Fruit fly (Drosophila melanogaster) whole organism, embryonic: Measurements from ENCODE around the gene Hasp.

Source experiments
- Aef1 ChIP-seq: fragments of 200-800 bp; sonication (Bioruptor generic); IDR thresholded peaks from 3 replicates; pipeline ENCODE4 v1.3.6; 2022; ENCODE audit warnings: missing biosample characterization, missing genetic modification characterization
- Antp ChIP-seq: fragments of 200-800 bp; sonication (Bioruptor generic); optimal IDR thresholded peaks from 3 replicates; lab custom pipeline; 2016; ENCODE audit warnings: missing biosample characterization, missing genetic modification characterization
- CG10462 ChIP-seq: fragments of 200-800 bp; sonication (Bioruptor generic); optimal IDR thresholded peaks from 2 replicates; lab custom pipeline; 2016; ENCODE audit warnings: missing biosample characterization, missing genetic modification characterization
- CG10565 ChIP-seq: fragments of 200-800 bp; sonication (Bioruptor generic); optimal IDR thresholded peaks from 3 replicates; lab custom pipeline; 2016; ENCODE audit warnings: missing biosample characterization, mild to moderate bottlenecking, missing genetic modification characterization
- CG12219 ChIP-seq: fragments of 200-800 bp; sonication (Bioruptor generic); optimal IDR thresholded peaks from 3 replicates; lab custom pipeline; 2018; ENCODE audit warnings: missing biosample characterization, mild to moderate bottlenecking, missing genetic modification characterization
- CG14860 ChIP-seq: fragments of 200-800 bp; sonication (Bioruptor generic); IDR thresholded peaks from 3 replicates; pipeline ENCODE4 v1.3.6; 2022; ENCODE audit warnings: missing biosample characterization, missing genetic modification characterization; ENCODE audit not compliant: partially characterized antibody
- CG15269 ChIP-seq: fragments of 200-800 bp; sonication (Bioruptor generic); optimal IDR thresholded peaks from 2 replicates; lab custom pipeline; 2018; ENCODE audit warnings: missing biosample characterization, mild to moderate bottlenecking, missing genetic modification characterization, moderate library complexity
- CG1602 ChIP-seq: fragments of 200-800 bp; sonication (Bioruptor generic); optimal IDR thresholded peaks from 3 replicates; lab custom pipeline; 2016; ENCODE audit warnings: missing biosample characterization, missing genetic modification characterization
- CG16815 ChIP-seq: fragments of 200-800 bp; sonication (Bioruptor generic); optimal IDR thresholded peaks from 3 replicates; lab custom pipeline; 2017; ENCODE audit warnings: missing biosample characterization, mild to moderate bottlenecking, missing genetic modification characterization
- CG17612 ChIP-seq: fragments of 200-800 bp; sonication (Bioruptor generic); IDR thresholded peaks from 2 replicates; pipeline ENCODE4 v1.3.6; 2022; ENCODE audit warnings: missing biosample characterization, missing genetic modification characterization
- CG17829 ChIP-seq: fragments of 200-800 bp; optimal IDR thresholded peaks from 2 replicates; lab custom pipeline; 2019; ENCODE audit warnings: missing biosample characterization, mild to moderate bottlenecking, missing genetic modification characterization, moderate library complexity
- CG17912 ChIP-seq: fragments of 200-800 bp; sonication (Bioruptor generic); optimal IDR thresholded peaks from 2 replicates; lab custom pipeline; 2018; ENCODE audit warnings: missing biosample characterization, mild to moderate bottlenecking, missing genetic modification characterization
- CG30431 ChIP-seq: fragments of 200-800 bp; sonication (Bioruptor generic); optimal IDR thresholded peaks from 2 replicates; lab custom pipeline; 2017; ENCODE audit warnings: missing biosample characterization, missing genetic modification characterization
- CG3163 ChIP-seq: fragments of 200-800 bp; sonication (Bioruptor generic); optimal IDR thresholded peaks from 3 replicates; lab custom pipeline; 2016; ENCODE audit warnings: missing biosample characterization, missing genetic modification characterization
- CG4707 ChIP-seq: fragments of 200-800 bp; sonication (Bioruptor generic); optimal IDR thresholded peaks from 2 replicates; lab custom pipeline; 2018; ENCODE audit warnings: missing biosample characterization, mild to moderate bottlenecking, missing genetic modification characterization, moderate library complexity
- CG5180 ChIP-seq: fragments of 200-800 bp; sonication (Bioruptor generic); optimal IDR thresholded peaks from 3 replicates; lab custom pipeline; 2017; ENCODE audit warnings: missing biosample characterization, missing genetic modification characterization, mild to moderate bottlenecking, moderate library complexity, missing genetic modification reagents
- CG7556 ChIP-seq: fragments of 200-800 bp; sonication (Bioruptor generic); optimal IDR thresholded peaks from 2 replicates; lab custom pipeline; 2017; ENCODE audit warnings: missing biosample characterization, mild to moderate bottlenecking, missing genetic modification characterization
- CG8944 ChIP-seq: fragments of 200-800 bp; sonication (Bioruptor generic); optimal IDR thresholded peaks from 3 replicates; lab custom pipeline; 2016; ENCODE audit warnings: missing biosample characterization, missing genetic modification characterization
- D19A ChIP-seq: fragments of 200-800 bp; optimal IDR thresholded peaks from 3 replicates; lab custom pipeline; 2019; ENCODE audit warnings: missing biosample characterization, mild to moderate bottlenecking, missing genetic modification characterization, moderate library complexity
- Drgx ChIP-seq: fragments of 200-800 bp; sonication (Bioruptor generic); IDR thresholded peaks from 2 replicates; pipeline ENCODE4 v1.3.6; 2022; ENCODE audit warnings: missing biosample characterization, missing genetic modification characterization
- Fer1 ChIP-seq: fragments of 200-800 bp; sonication (Bioruptor generic); optimal IDR thresholded peaks from 2 replicates; lab custom pipeline; 2017; ENCODE audit warnings: missing biosample characterization, mild to moderate bottlenecking, missing genetic modification characterization
- Hmx ChIP-seq: fragments of 200-800 bp; sonication (Bioruptor generic); optimal IDR thresholded peaks from 2 replicates; lab custom pipeline; 2016; ENCODE audit warnings: missing biosample characterization, missing genetic modification characterization
- Hr51 ChIP-seq, 2 experiments: fragments of 200-800 bp; sonication (Bioruptor generic); optimal IDR thresholded peaks; 2 replicates in 1 of 2; 3 replicates in 1 of 2; lab custom pipeline; 2016 to 2018; ENCODE audit warnings: missing biosample characterization in 2 of 2, missing genetic modification characterization in 2 of 2, mild to moderate bottlenecking in 1 of 2, moderate library complexity in 1 of 2
- Lhr ChIP-seq: fragments of 200-800 bp; sonication (Bioruptor generic); optimal IDR thresholded peaks from 3 replicates; lab custom pipeline; 2017; ENCODE audit warnings: mild to moderate bottlenecking, missing biosample characterization, missing genetic modification reagents, missing genetic modification characterization
- Mad ChIP-seq: fragments of 200-800 bp; sonication (Bioruptor generic); optimal IDR thresholded peaks from 2 replicates; lab custom pipeline; 2016; ENCODE audit warnings: missing biosample characterization, missing genetic modification characterization
- Med ChIP-seq: fragments of 200-800 bp; sonication (Bioruptor generic); peaks from one replicate; lab custom pipeline; 2016; ENCODE audit warnings: missing biosample characterization, missing genetic modification characterization, mild to moderate bottlenecking, inconsistent platforms, moderate library complexity
- Mes4 ChIP-seq: fragments of 200-800 bp; sonication (Bioruptor generic); optimal IDR thresholded peaks from 2 replicates; lab custom pipeline; 2016; ENCODE audit warnings: missing biosample characterization, missing genetic modification characterization
- NC2α ChIP-seq: fragments of 200-800 bp; sonication (Bioruptor generic); optimal IDR thresholded peaks from 2 replicates; lab custom pipeline; 2016; ENCODE audit warnings: missing biosample characterization, missing genetic modification characterization
- Six4 ChIP-seq: fragments of 200-800 bp; sonication (Bioruptor generic); optimal IDR thresholded peaks from 2 replicates; lab custom pipeline; 2016; ENCODE audit warnings: missing biosample characterization, missing genetic modification characterization
- bcd ChIP-seq: fragments of 200-800 bp; sonication (Bioruptor generic); optimal IDR thresholded peaks from 2 replicates; lab custom pipeline; 2017; ENCODE audit warnings: missing biosample characterization, mild to moderate bottlenecking, missing genetic modification characterization
- dmrt11E ChIP-seq: fragments of 200-800 bp; sonication (Bioruptor generic); optimal IDR thresholded peaks from 3 replicates; lab custom pipeline; 2018; ENCODE audit warnings: missing biosample characterization, mild to moderate bottlenecking, missing genetic modification characterization, moderate library complexity
- emc ChIP-seq: fragments of 200-800 bp; sonication (Bioruptor generic); optimal IDR thresholded peaks from 2 replicates; lab custom pipeline; 2016; ENCODE audit warnings: missing biosample characterization, missing genetic modification characterization
- fd64A ChIP-seq: fragments of 200-800 bp; sonication (Bioruptor generic); optimal IDR thresholded peaks from 3 replicates; lab custom pipeline; 2018; ENCODE audit warnings: missing biosample characterization, mild to moderate bottlenecking, missing genetic modification characterization
- ftz-f1 ChIP-seq: fragments of 200-800 bp; sonication (Bioruptor generic); optimal IDR thresholded peaks from 2 replicates; lab custom pipeline; 2016; ENCODE audit warnings: missing biosample characterization, missing genetic modification characterization
- gcm2 ChIP-seq: fragments of 200-800 bp; sonication (Bioruptor generic); optimal IDR thresholded peaks from 2 replicates; lab custom pipeline; 2016; ENCODE audit warnings: missing biosample characterization, missing genetic modification characterization
- h ChIP-seq: fragments of >200 bp; optimal IDR thresholded peaks from 2 replicates; lab custom pipeline; 2017
- her ChIP-seq: fragments of 200-800 bp; sonication (Bioruptor generic); optimal IDR thresholded peaks from 2 replicates; lab custom pipeline; 2016; ENCODE audit warnings: missing biosample characterization, missing genetic modification characterization
- nmo ChIP-seq: fragments of 200-800 bp; sonication (Bioruptor generic); optimal IDR thresholded peaks from 2 replicates; lab custom pipeline; 2018; ENCODE audit warnings: missing biosample characterization, mild to moderate bottlenecking, missing genetic modification characterization, moderate library complexity
- nom ChIP-seq: fragments of 200-800 bp; sonication (Bioruptor generic); optimal IDR thresholded peaks from 2 replicates; lab custom pipeline; 2017; ENCODE audit warnings: missing biosample characterization, missing genetic modification characterization, mild to moderate bottlenecking, moderate library complexity, missing genetic modification reagents
- org-1 ChIP-seq: fragments of 200-800 bp; sonication (Bioruptor generic); optimal IDR thresholded peaks from 2 replicates; lab custom pipeline; 2017; ENCODE audit warnings: missing biosample characterization, missing genetic modification characterization
- otp ChIP-seq: fragments of 200-800 bp; sonication (Bioruptor generic); IDR thresholded peaks from 3 replicates; pipeline ENCODE4, ENCODE4 v1.3.6; 2022; ENCODE audit warnings: missing biosample characterization, missing genetic modification characterization
- pnt ChIP-seq: fragments of 200-800 bp; sonication (Bioruptor generic); optimal IDR thresholded peaks from 3 replicates; lab custom pipeline; 2016; ENCODE audit warnings: missing biosample characterization, missing genetic modification characterization
- ro ChIP-seq: fragments of 200-800 bp; sonication (Bioruptor generic); IDR thresholded peaks from 2 replicates; pipeline ENCODE4 v1.3.6; 2022; ENCODE audit warnings: missing biosample characterization, missing genetic modification characterization
- sens ChIP-seq: fragments of 200-800 bp; sonication (Bioruptor generic); peaks from one replicate; lab custom pipeline; 2016; ENCODE audit warnings: missing biosample characterization, missing genetic modification characterization
- sens-2 ChIP-seq: fragments of 200-800 bp; sonication (Bioruptor generic); IDR thresholded peaks from 2 replicates; pipeline ENCODE4 v1.3.6; 2022; ENCODE audit warnings: missing biosample characterization, missing genetic modification characterization
- tgo ChIP-seq: fragments of 200-800 bp; sonication (Bioruptor generic); IDR thresholded peaks from 3 replicates; pipeline ENCODE4 v1.3.6; 2022; ENCODE audit warnings: missing biosample characterization, missing genetic modification characterization
- tll ChIP-seq, 2 experiments: fragments of 200-800 bp in 1 of 2; fragments of >200 bp in 1 of 2; sonication (Bioruptor generic) in 1 of 2; optimal IDR thresholded peaks; 2 replicates each; lab custom pipeline; 2017 to 2019; ENCODE audit warnings: missing biosample characterization in 2 of 2, missing genetic modification characterization in 2 of 2, mild to moderate bottlenecking in 1 of 2, moderate library complexity in 1 of 2
- twi ChIP-seq: fragments of 200-800 bp; optimal IDR thresholded peaks from 2 replicates; lab custom pipeline; 2019; ENCODE audit warnings: missing biosample characterization, mild to moderate bottlenecking, missing genetic modification characterization, moderate library complexity
- vvl ChIP-seq: fragments of 200-800 bp; sonication (Bioruptor generic); IDR thresholded peaks from 2 replicates; pipeline ENCODE4 v1.3.6; 2022; ENCODE audit warnings: missing biosample characterization, missing genetic modification characterization
- zfh1 ChIP-seq: fragments of 200-800 bp; sonication (Bioruptor generic); IDR thresholded peaks from 3 replicates; pipeline ENCODE4 v1.3.6; 2022; ENCODE audit warnings: missing biosample characterization, missing genetic modification characterization

The Hasp gene

DNA sequence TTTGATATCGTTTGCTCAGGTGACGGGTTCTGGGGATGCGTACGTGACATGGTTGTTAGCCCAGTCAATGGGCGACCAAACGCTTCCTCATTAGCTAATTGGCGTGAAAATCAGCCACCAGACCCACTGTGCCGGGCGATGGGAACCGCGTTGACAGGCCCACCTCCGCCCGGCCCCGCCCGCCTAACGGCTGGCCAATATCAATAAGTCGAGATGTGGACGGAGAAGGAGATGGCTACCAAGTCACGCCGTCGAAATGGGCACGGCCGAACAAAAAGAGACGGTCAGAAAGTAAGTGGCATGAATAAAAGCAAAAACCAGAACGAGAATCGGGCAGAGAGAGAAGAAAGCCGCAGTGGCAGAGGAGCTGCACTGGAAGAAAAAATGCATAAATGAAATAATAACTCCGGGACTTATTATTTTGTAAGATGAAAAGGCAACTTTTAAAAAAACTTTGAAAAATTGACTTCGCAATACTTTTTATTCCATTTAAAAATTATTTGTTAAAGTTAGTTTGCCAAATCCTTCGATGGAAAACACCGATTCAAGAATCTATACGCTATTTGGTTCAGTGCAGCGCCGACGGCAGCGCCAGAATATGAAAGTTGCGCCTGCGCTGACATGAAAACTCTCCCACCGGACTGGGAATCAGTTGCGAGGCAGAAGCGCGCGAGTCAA is 20.9 kb upstream of the Hasp start, which contains the start of gene CG13082 (continued):
- peak; percentile 40 for TF ChIP-seq Mes4 (GFP tag; lab: Kevin White, UChicago)
- TF ChIP-seq CG17829 (tag; lab: Kevin White, UChicago): peak; percentile 78
- peak; percentile 39 for TF ChIP-seq twi (tag; lab: Kevin White, UChicago)
- peak; percentile 39 for TF ChIP-seq bcd
- TF ChIP-seq CG12219: peak; percentile 2
- TF ChIP-seq vvl: peak; percentile 36; the same call in 1 of the 2 replicates
- no peak for TF ChIP-seq Aef1 (GFP tag; lab: Robert Waterston, UW)
- no peak for TF ChIP-seq CG15269 (tag; lab: Kevin White, UChicago)
- no peak for TF ChIP-seq CG17912 (GFP tag; lab: Kevin White, UChicago)
- TF ChIP-seq Drgx (GFP tag; lab: Robert Waterston, UW): peak; percentile 55
- no peak for TF ChIP-seq emc
- TF ChIP-seq pnt (GFP tag; lab: Kevin White, UChicago): peak; percentile 5
- no peak for TF ChIP-seq CG10565 (GFP tag; lab: Kevin White, UChicago)
- TF ChIP-seq CG7556 (GFP tag; lab: Kevin White, UChicago): peak; percentile 45
- peak; percentile 44 for TF ChIP-seq Lhr (GFP tag; lab: Kevin White, UChicago)
- peak; percentile 78 for TF ChIP-seq nmo (GFP tag; lab: Kevin White, UChicago)
- TF ChIP-seq CG16815 (GFP tag; lab: Kevin White, UChicago): peak; percentile 36
- no peak for TF ChIP-seq ftz-f1 (GFP tag; lab: Kevin White, UChicago)
- TF ChIP-seq her: no peak
- 0 out of 3 replicates have a peak, but pooled peaks have one; percentile 5 for TF ChIP-seq otp (GFP tag; lab: Robert Waterston, UW)
- peak; percentile 62 for TF ChIP-seq D19A (tag; lab: Kevin White, UChicago)
- peak; percentile 6 for TF ChIP-seq Mad
- no peak for TF ChIP-seq Fer1
- TF ChIP-seq sens (GFP tag; lab: Kevin White, UChicago): peak; percentile 93
- TF ChIP-seq fd64A (GFP tag; lab: Kevin White, UChicago): no peak
- peak; percentile 27 for TF ChIP-seq CG8944 (GFP tag; lab: Kevin White, UChicago)
- TF ChIP-seq CG10462 (GFP tag; lab: Kevin White, UChicago): peak; percentile 14
- TF ChIP-seq CG5180 (GFP tag; lab: Kevin White, UChicago): no peak
- TF ChIP-seq CG3163: no peak
- TF ChIP-seq dmrt11E: peak; percentile 74
- TF ChIP-seq sens-2 (GFP tag; lab: Robert Waterston, UW): no peak
- no peak for TF ChIP-seq CG17612 (GFP tag; lab: Robert Waterston, UW)
- peak; percentile 24 for TF ChIP-seq CG1602 (GFP tag; lab: Kevin White, UChicago)
- TF ChIP-seq gcm2: no peak
- no peak for TF ChIP-seq tll (GFP tag; optimal IDR thresholded peaks at IDR 0.05; lab: Kevin White, UChicago)
- peak; percentile 53 for TF ChIP-seq nom (GFP tag; lab: Kevin White, UChicago)
- TF ChIP-seq Antp (GFP tag; lab: Kevin White, UChicago): peak; percentile 16
- TF ChIP-seq Six4: peak; percentile 23
- TF ChIP-seq NC2α: no peak
- peak; percentile 65 for TF ChIP-seq zfh1
- TF ChIP-seq h (lab: Kevin White, UChicago): no peak
- peak; percentile 2 for TF ChIP-seq CG4707
- peak; percentile 36 for TF ChIP-seq Hmx
- peak; percentile 50 for TF ChIP-seq Med (GFP tag; lab: Kevin White, UChicago)
- TF ChIP-seq CG30431 (GFP tag; lab: Kevin White, UChicago): peak; percentile 27
- TF ChIP-seq tgo (GFP tag; lab: Robert Waterston, UW): peak; percentile 35; the same call in 1 of the 3 replicates
- no peak for TF ChIP-seq org-1 (GFP tag; lab: Kevin White, UChicago)
- TF ChIP-seq Hr51 (GFP tag; optimal IDR thresholded peaks at IDR 0.05; lab: Kevin White, UChicago): peak in 1 of 2 experiments; percentile 2
- no peak for TF ChIP-seq ro (GFP tag; lab: Robert Waterston, UW)
- no peak for TF ChIP-seq CG14860 (GFP tag; lab: Robert Waterston, UW)
